Fruit fly (Drosophila melanogaster) whole organism, embryonic: ENCODE data around the gene Arpc4.

Source experiments
- Adf1 ChIP-seq: fragments of 200-800 bp; sonication (Bioruptor generic); IDR thresholded peaks from 2 replicates; pipeline ENCODE4 v1.3.6; 2022; ENCODE audit warnings: missing biosample characterization, missing genetic modification characterization
- Atf6 ChIP-seq: fragments of 200-800 bp; sonication (Bioruptor generic); IDR thresholded peaks from 2 replicates; pipeline ENCODE4 v1.3.6; 2022; ENCODE audit warnings: missing biosample characterization, missing genetic modification characterization
- Bteb2 ChIP-seq: fragments of 200-800 bp; sonication (Bioruptor generic); optimal IDR thresholded peaks from 2 replicates; lab custom pipeline; 2016; ENCODE audit warnings: missing biosample characterization, missing genetic modification characterization
- CG10366 ChIP-seq: fragments of 200-800 bp; sonication (Bioruptor generic); IDR thresholded peaks from 2 replicates; pipeline ENCODE4 v1.3.6; 2022; ENCODE audit warnings: missing biosample characterization, missing genetic modification characterization
- CG10462 ChIP-seq: fragments of 200-800 bp; sonication (Bioruptor generic); optimal IDR thresholded peaks from 2 replicates; lab custom pipeline; 2016; ENCODE audit warnings: missing biosample characterization, missing genetic modification characterization
- CG11456 ChIP-seq: fragments of 200-800 bp; sonication (Bioruptor generic); IDR thresholded peaks from 3 replicates; pipeline ENCODE4 v1.3.6; 2022; ENCODE audit warnings: missing biosample characterization, missing genetic modification characterization
- CG11504 ChIP-seq: fragments of 200-800 bp; sonication (Bioruptor generic); optimal IDR thresholded peaks from 3 replicates; lab custom pipeline; 2019; ENCODE audit warnings: missing biosample characterization, mild to moderate bottlenecking, missing genetic modification characterization, moderate library complexity
- CG1233 ChIP-seq: fragments of 200-800 bp; sonication (Bioruptor generic); optimal IDR thresholded peaks from 4 replicates; lab custom pipeline; 2018; ENCODE audit warnings: missing biosample characterization, mild to moderate bottlenecking, missing genetic modification characterization
- CG13296 ChIP-seq: fragments of 200-800 bp; sonication (Bioruptor generic); optimal IDR thresholded peaks from 3 replicates; lab custom pipeline; 2018; ENCODE audit warnings: missing biosample characterization, mild to moderate bottlenecking, missing genetic modification characterization
- CG13624 ChIP-seq: fragments of 200-800 bp; sonication (Bioruptor generic); optimal IDR thresholded peaks from 2 replicates; lab custom pipeline; 2016; ENCODE audit warnings: missing biosample characterization, missing genetic modification characterization
- CG14014 ChIP-seq: fragments of 200-800 bp; sonication (Bioruptor generic); IDR thresholded peaks from 2 replicates; pipeline ENCODE4 v1.3.6; 2022; ENCODE audit warnings: missing biosample characterization, missing genetic modification characterization
- CG14667 ChIP-seq: fragments of 200-800 bp; sonication (Bioruptor generic); IDR thresholded peaks from 2 replicates; pipeline ENCODE4 v1.3.6; 2022; ENCODE audit warnings: missing biosample characterization, missing genetic modification characterization
- CG14710 ChIP-seq: fragments of 200-800 bp; sonication (Bioruptor generic); optimal IDR thresholded peaks from 3 replicates; lab custom pipeline; 2019; ENCODE audit warnings: missing biosample characterization, mild to moderate bottlenecking, missing genetic modification characterization, moderate library complexity
- CG1792 ChIP-seq: fragments of 200-800 bp; sonication (Bioruptor generic); optimal IDR thresholded peaks from 2 replicates; lab custom pipeline; 2016; ENCODE audit warnings: missing biosample characterization, missing genetic modification characterization
- CG34422 ChIP-seq: fragments of 200-800 bp; sonication (Bioruptor generic); IDR thresholded peaks from 3 replicates; pipeline ENCODE4 v1.3.6; 2022; ENCODE audit warnings: missing biosample characterization, missing genetic modification characterization
- CG3847 ChIP-seq: fragments of 200-800 bp; sonication (Bioruptor generic); IDR thresholded peaks from 2 replicates; pipeline ENCODE4 v1.3.6; 2022; ENCODE audit warnings: missing biosample characterization, missing genetic modification characterization
- CG4617 ChIP-seq: fragments of 200-800 bp; sonication (Bioruptor generic); optimal IDR thresholded peaks from 3 replicates; lab custom pipeline; 2016; ENCODE audit warnings: missing biosample characterization, missing genetic modification characterization, borderline replicate concordance
- CG5180 ChIP-seq: fragments of 200-800 bp; sonication (Bioruptor generic); optimal IDR thresholded peaks from 3 replicates; lab custom pipeline; 2017; ENCODE audit warnings: missing biosample characterization, missing genetic modification characterization, mild to moderate bottlenecking, moderate library complexity, missing genetic modification reagents
- CG7271 ChIP-seq: fragments of 200-800 bp; sonication (Bioruptor generic); optimal IDR thresholded peaks from 2 replicates; lab custom pipeline; 2018; ENCODE audit warnings: missing biosample characterization, mild to moderate bottlenecking, missing genetic modification characterization, moderate library complexity
- CG8359 ChIP-seq: fragments of 200-800 bp; sonication (Bioruptor generic); optimal IDR thresholded peaks from 2 replicates; lab custom pipeline; 2017; ENCODE audit warnings: missing biosample characterization, mild to moderate bottlenecking, missing genetic modification characterization, borderline replicate concordance
- CG9215 ChIP-seq: fragments of 200-800 bp; sonication (Bioruptor generic); IDR thresholded peaks from 2 replicates; pipeline ENCODE4 v1.3.6; 2022; ENCODE audit warnings: missing biosample characterization, missing genetic modification characterization
- Camta ChIP-seq: fragments of 200-800 bp; sonication (Bioruptor generic); optimal IDR thresholded peaks from 2 replicates; lab custom pipeline; 2016; ENCODE audit warnings: missing biosample characterization, missing genetic modification characterization
- Dp ChIP-seq: fragments of 200-800 bp; sonication (Bioruptor generic); optimal IDR thresholded peaks from 2 replicates; lab custom pipeline; 2018; ENCODE audit warnings: missing biosample characterization, mild to moderate bottlenecking, missing genetic modification characterization, moderate library complexity
- ERR ChIP-seq: fragments of 200-800 bp; sonication (Bioruptor generic); optimal IDR thresholded peaks from 2 replicates; lab custom pipeline; 2016; ENCODE audit warnings: missing biosample characterization, missing genetic modification characterization
- Jarid2 ChIP-seq: fragments of 200-800 bp; sonication (Bioruptor generic); optimal IDR thresholded peaks from 3 replicates; lab custom pipeline; 2017; ENCODE audit warnings: mild to moderate bottlenecking, missing biosample characterization, missing genetic modification reagents, missing genetic modification characterization
- MBD-R2 ChIP-seq: fragments of 200-800 bp; sonication (Bioruptor generic); IDR thresholded peaks from 2 replicates; pipeline ENCODE4 v1.3.6; 2022; ENCODE audit warnings: missing biosample characterization, missing genetic modification characterization
- MTF-1 ChIP-seq: fragments of 200-800 bp; sonication (Bioruptor generic); optimal IDR thresholded peaks from 2 replicates; lab custom pipeline; 2018; ENCODE audit warnings: missing biosample characterization, mild to moderate bottlenecking, missing genetic modification characterization, borderline replicate concordance
- Mrtf ChIP-seq: fragments of 200-800 bp; sonication (Bioruptor generic); IDR thresholded peaks from 3 replicates; pipeline ENCODE4 v1.3.6; 2022; ENCODE audit warnings: missing biosample characterization, missing genetic modification characterization
- NC2α ChIP-seq: fragments of 200-800 bp; sonication (Bioruptor generic); optimal IDR thresholded peaks from 2 replicates; lab custom pipeline; 2016; ENCODE audit warnings: missing biosample characterization, missing genetic modification characterization
- Scr ChIP-seq: fragments of 200-800 bp; sonication (Bioruptor generic); IDR thresholded peaks from 2 replicates; pipeline ENCODE4 v1.3.6; 2022; ENCODE audit warnings: missing biosample characterization, missing genetic modification characterization; ENCODE audit not compliant: partially characterized antibody
- Sox100B ChIP-seq: fragments of 200-800 bp; sonication (Bioruptor generic); optimal IDR thresholded peaks from 3 replicates; lab custom pipeline; 2018; ENCODE audit warnings: missing biosample characterization, mild to moderate bottlenecking, missing genetic modification characterization
- Sox102F ChIP-seq: fragments of 200-800 bp; sonication (Bioruptor generic); optimal IDR thresholded peaks from 2 replicates; lab custom pipeline; 2018; ENCODE audit warnings: missing biosample characterization, mild to moderate bottlenecking, missing genetic modification characterization, moderate library complexity
- Taf1 ChIP-seq: fragments of 200-800 bp; sonication (Bioruptor generic); IDR thresholded peaks from 2 replicates; pipeline ENCODE4 v1.3.6; 2022; ENCODE audit warnings: missing biosample characterization, missing genetic modification characterization
- chm ChIP-seq: fragments of 200-800 bp; sonication (Bioruptor generic); IDR thresholded peaks from 2 replicates; pipeline ENCODE4 v1.3.6; 2022; ENCODE audit warnings: missing biosample characterization, missing genetic modification characterization
- cwo ChIP-seq: fragments of 200-800 bp; sonication (Bioruptor generic); optimal IDR thresholded peaks from 3 replicates; lab custom pipeline; 2017; ENCODE audit warnings: missing biosample characterization, missing genetic modification characterization, mild to moderate bottlenecking, moderate library complexity, missing genetic modification reagents
- dimm ChIP-seq: fragments of 200-800 bp; sonication (Bioruptor generic); IDR thresholded peaks from 2 replicates; pipeline ENCODE4 v1.3.6; 2022; ENCODE audit warnings: missing biosample characterization, missing genetic modification characterization
- emc ChIP-seq: fragments of 200-800 bp; sonication (Bioruptor generic); optimal IDR thresholded peaks from 2 replicates; lab custom pipeline; 2016; ENCODE audit warnings: missing biosample characterization, missing genetic modification characterization
- en ChIP-seq: fragments of 200-800 bp; sonication (Bioruptor generic); optimal IDR thresholded peaks from 2 replicates; lab custom pipeline; 2016; ENCODE audit warnings: missing biosample characterization, missing genetic modification characterization
- eve ChIP-seq, 2 experiments: fragments of >200 bp; optimal IDR thresholded peaks; 2 replicates each; lab custom pipeline; 2017; ENCODE audit warnings: missing biosample characterization in 2 of 2, missing genetic modification characterization in 2 of 2
- fru ChIP-seq: fragments of >200 bp; optimal IDR thresholded peaks from 2 replicates; lab custom pipeline; 2017
- gce ChIP-seq: fragments of 200-800 bp; sonication (Bioruptor generic); IDR thresholded peaks from 3 replicates; pipeline ENCODE4 v1.3.6; 2022; ENCODE audit warnings: missing biosample characterization, missing genetic modification characterization
- gsb-n ChIP-seq: fragments of 200-800 bp; sonication (Bioruptor generic); optimal IDR thresholded peaks from 3 replicates; lab custom pipeline; 2018; ENCODE audit warnings: missing biosample characterization, mild to moderate bottlenecking, missing genetic modification characterization
- h ChIP-seq: fragments of >200 bp; optimal IDR thresholded peaks from 2 replicates; lab custom pipeline; 2017
- nau ChIP-seq: fragments of 200-800 bp; sonication (Bioruptor generic); optimal IDR thresholded peaks from 3 replicates; lab custom pipeline; 2017; ENCODE audit warnings: missing biosample characterization, mild to moderate bottlenecking, missing genetic modification characterization, missing genetic modification reagents
- pita ChIP-seq: fragments of 200-800 bp; sonication (Bioruptor generic); optimal IDR thresholded peaks from 2 replicates; lab custom pipeline; 2017; ENCODE audit warnings: missing biosample characterization, mild to moderate bottlenecking, missing genetic modification characterization
- pum ChIP-seq: fragments of 200-800 bp; sonication (Bioruptor generic); optimal IDR thresholded peaks from 2 replicates; lab custom pipeline; 2016; ENCODE audit warnings: missing biosample characterization, missing genetic modification characterization
- schlank ChIP-seq: fragments of 200-800 bp; sonication (Bioruptor generic); optimal IDR thresholded peaks from 2 replicates; lab custom pipeline; 2018; ENCODE audit warnings: missing biosample characterization, mild to moderate bottlenecking, missing genetic modification characterization
- sqz ChIP-seq: fragments of 200-800 bp; sonication (Bioruptor generic); optimal IDR thresholded peaks from 3 replicates; lab custom pipeline; 2018; ENCODE audit warnings: missing biosample characterization, mild to moderate bottlenecking, missing genetic modification characterization
- tap ChIP-seq: fragments of 200-800 bp; optimal IDR thresholded peaks from 3 replicates; lab custom pipeline; 2019; ENCODE audit warnings: missing biosample characterization, mild to moderate bottlenecking, missing genetic modification characterization, moderate library complexity
- trem ChIP-seq: fragments of 200-800 bp; optimal IDR thresholded peaks from 3 replicates; lab custom pipeline; 2019; ENCODE audit warnings: missing biosample characterization, mild to moderate bottlenecking, missing genetic modification characterization, moderate library complexity
- unpg ChIP-seq: fragments of 200-800 bp; sonication (Bioruptor generic); optimal IDR thresholded peaks from 3 replicates; lab custom pipeline; 2018; ENCODE audit warnings: missing biosample characterization, mild to moderate bottlenecking, missing genetic modification characterization, moderate library complexity
- yki ChIP-seq: fragments of >200 bp; optimal IDR thresholded peaks from 3 replicates; lab custom pipeline; 2018
- z ChIP-seq: fragments of 200-800 bp; sonication (Bioruptor generic); IDR thresholded peaks from 3 replicates; pipeline ENCODE4 v1.3.6; 2022; ENCODE audit warnings: missing biosample characterization, missing genetic modification characterization

The Arpc4 gene

dm6 chr2L:6092300-6092699, 32.6 kb upstream of the Arpc4 start (continued):
- TF ChIP-seq emc (GFP tag; lab: Kevin White, UChicago) = no peak
- TF ChIP-seq Bteb2 (GFP tag; lab: Kevin White, UChicago) = no peak
- no peak for TF ChIP-seq CG14667 (GFP tag; lab: Robert Waterston, UW)
- TF ChIP-seq CG3847 = no peak
- 0 out of 2 replicates have a peak, but pooled peaks have one; percentile 14 for TF ChIP-seq Atf6
- TF ChIP-seq CG10366 (GFP tag; lab: Robert Waterston, UW) = no peak
- no peak for TF ChIP-seq CG11504 (tag; lab: Kevin White, UChicago)
- no peak for TF ChIP-seq pita (GFP tag; lab: Kevin White, UChicago)
- peak; percentile 15; the same call in 1 of the 2 replicates for TF ChIP-seq Adf1
- TF ChIP-seq CG5180 (GFP tag; lab: Kevin White, UChicago) = peak; percentile 58
- TF ChIP-seq CG8359 = no peak
- TF ChIP-seq z (GFP tag; lab: Robert Waterston, UW) = peak; percentile 73; the same call in 2 of the 3 replicates
- no peak for TF ChIP-seq dimm
- no peak for TF ChIP-seq MBD-R2
- no peak for TF ChIP-seq CG9215 (GFP tag; lab: Robert Waterston, UW)
- TF ChIP-seq gsb-n (tag; lab: Kevin White, UChicago) = peak; percentile 11
- no peak for TF ChIP-seq h (lab: Kevin White, UChicago)
- no peak for TF ChIP-seq Sox100B (GFP tag; lab: Kevin White, UChicago)
- no peak for TF ChIP-seq tap (tag; lab: Kevin White, UChicago)
- TF ChIP-seq trem (tag; lab: Kevin White, UChicago) = no peak
- peak; percentile 26 for TF ChIP-seq CG13624 (GFP tag; lab: Kevin White, UChicago)
- TF ChIP-seq Jarid2 (GFP tag; lab: Kevin White, UChicago) = no peak
- TF ChIP-seq unpg = no peak
- peak; percentile 33 for TF ChIP-seq CG13296 (GFP tag; lab: Kevin White, UChicago)
- no peak for TF ChIP-seq Mrtf (GFP tag; lab: Robert Waterston, UW)
- TF ChIP-seq CG14710 = no peak
- no peak for TF ChIP-seq Dp (GFP tag; lab: Kevin White, UChicago)
- peak; percentile 93 for TF ChIP-seq sqz (GFP tag; lab: Kevin White, UChicago)
- TF ChIP-seq CG11456 (GFP tag; lab: Robert Waterston, UW) = no peak
- TF ChIP-seq chm = peak; percentile 57
- no peak for TF ChIP-seq en (GFP tag; lab: Kevin White, UChicago)
- no peak; the same call in 1 of the 2 replicates for TF ChIP-seq CG14014 (GFP tag; lab: Robert Waterston, UW)
- no peak for TF ChIP-seq Camta (GFP tag; lab: Kevin White, UChicago)
- TF ChIP-seq CG1792 (GFP tag; lab: Kevin White, UChicago) = no peak
- TF ChIP-seq CG1233 (GFP tag; lab: Kevin White, UChicago) = no peak
- peak; percentile 11 for TF ChIP-seq CG7271 (tag; lab: Kevin White, UChicago)
- no peak for TF ChIP-seq cwo
- TF ChIP-seq schlank (tag; lab: Kevin White, UChicago) = no peak
- no peak for TF ChIP-seq Scr
- no peak for TF ChIP-seq fru (lab: Kevin White, UChicago)
- no peak for TF ChIP-seq MTF-1 (GFP tag; lab: Kevin White, UChicago)
- no peak for TF ChIP-seq CG4617 (GFP tag; lab: Kevin White, UChicago)
- TF ChIP-seq ERR (GFP tag; lab: Kevin White, UChicago) = no peak
- no peak for TF ChIP-seq nau (GFP tag; lab: Kevin White, UChicago)
- TF ChIP-seq eve (GFP tag; optimal IDR thresholded peaks at IDR 0.05; lab: Kevin White, UChicago) = no peak
- no peak for TF ChIP-seq yki (lab: Kevin White, UChicago)
- TF ChIP-seq CG34422 (GFP tag; lab: Robert Waterston, UW) = 0 out of 3 replicates have a peak, but pooled peaks have one; percentile 50
- TF ChIP-seq gce = 0 out of 3 replicates have a peak, but pooled peaks have one; percentile 40
- TF ChIP-seq CG10462 (GFP tag; lab: Kevin White, UChicago) = no peak
- TF ChIP-seq Taf1 = no peak
- no peak for TF ChIP-seq pum (GFP tag; lab: Kevin White, UChicago)
- no peak for TF ChIP-seq Sox102F (GFP tag; lab: Kevin White, UChicago)
- no peak for TF ChIP-seq NC2α (GFP tag; lab: Kevin White, UChicago)
